Fruit fly (Drosophila melanogaster) whole organism, embryonic: ENCODE data around the gene Gr32a.
A peak's percentile ranks its signal among the peaks of the same experiment; 100 is the strongest.

ENCODE experiments used
- Blimp-1 ChIP-seq: fragments of 200-800 bp; sonication (Bioruptor generic); optimal IDR thresholded peaks from 3 replicates; lab custom pipeline; 2018; ENCODE audit warnings: missing biosample characterization, missing genetic modification characterization, mild to moderate bottlenecking, moderate library complexity, missing genetic modification reagents
- CG10366 ChIP-seq: fragments of 200-800 bp; sonication (Bioruptor generic); IDR thresholded peaks from 2 replicates; pipeline ENCODE4 v1.3.6; 2022; ENCODE audit warnings: missing biosample characterization, missing genetic modification characterization
- CG11398 ChIP-seq: fragments of 200-800 bp; sonication (Bioruptor generic); optimal IDR thresholded peaks from 2 replicates; lab custom pipeline; 2016; ENCODE audit warnings: missing biosample characterization, missing genetic modification characterization
- CG11723 ChIP-seq: fragments of 200-800 bp; sonication (Bioruptor generic); optimal IDR thresholded peaks from 2 replicates; lab custom pipeline; 2017; ENCODE audit warnings: missing biosample characterization, mild to moderate bottlenecking, missing genetic modification characterization
- CG1603 ChIP-seq: fragments of 200-800 bp; sonication (Bioruptor generic); optimal IDR thresholded peaks from 2 replicates; lab custom pipeline; 2019; ENCODE audit warnings: missing biosample characterization, mild to moderate bottlenecking, missing genetic modification characterization, moderate library complexity
- CG1647 ChIP-seq: fragments of 200-800 bp; sonication (Bioruptor generic); optimal IDR thresholded peaks from 3 replicates; lab custom pipeline; 2016; ENCODE audit warnings: missing biosample characterization, missing genetic modification characterization
- CG16779 ChIP-seq: fragments of 200-800 bp; sonication (Bioruptor generic); IDR thresholded peaks from 2 replicates; pipeline ENCODE4 v1.3.6; 2022; ENCODE audit warnings: missing biosample characterization, missing genetic modification characterization
- CG17802 ChIP-seq: fragments of 200-800 bp; sonication (Bioruptor generic); optimal IDR thresholded peaks from 2 replicates; lab custom pipeline; 2018; ENCODE audit warnings: missing biosample characterization, mild to moderate bottlenecking, missing genetic modification characterization, moderate library complexity
- CG30020 ChIP-seq: fragments of 200-800 bp; optimal IDR thresholded peaks from 2 replicates; lab custom pipeline; 2019; ENCODE audit warnings: missing biosample characterization, mild to moderate bottlenecking, missing genetic modification characterization, moderate library complexity
- CG3065 ChIP-seq: fragments of 200-800 bp; sonication (Bioruptor generic); optimal IDR thresholded peaks from 2 replicates; lab custom pipeline; 2016; ENCODE audit warnings: missing biosample characterization, missing genetic modification characterization
- CG3281 ChIP-seq: fragments of 200-800 bp; sonication (Bioruptor generic); optimal IDR thresholded peaks from 3 replicates; lab custom pipeline; 2017; ENCODE audit warnings: missing biosample characterization, mild to moderate bottlenecking, missing genetic modification characterization
- CG3407 ChIP-seq: fragments of 200-800 bp; sonication (Bioruptor generic); optimal IDR thresholded peaks from 2 replicates; lab custom pipeline; 2018; ENCODE audit warnings: missing biosample characterization, mild to moderate bottlenecking, missing genetic modification characterization
- CG43689 ChIP-seq: fragments of 200-800 bp; sonication (Bioruptor generic); IDR thresholded peaks from 2 replicates; pipeline ENCODE4 v1.3.6; 2022; ENCODE audit warnings: missing biosample characterization, missing genetic modification characterization
- CG4424 ChIP-seq: fragments of 200-800 bp; sonication (Bioruptor generic); optimal IDR thresholded peaks from 3 replicates; lab custom pipeline; 2016; ENCODE audit warnings: missing biosample characterization, missing genetic modification characterization
- CG4854 ChIP-seq: fragments of 200-800 bp; sonication (Bioruptor generic); optimal IDR thresholded peaks from 2 replicates; lab custom pipeline; 2016; ENCODE audit warnings: missing biosample characterization, missing genetic modification characterization, inconsistent platforms
- CG6654 ChIP-seq: fragments of 200-800 bp; sonication (Bioruptor generic); optimal IDR thresholded peaks from 2 replicates; lab custom pipeline; 2017; ENCODE audit warnings: missing biosample characterization, mild to moderate bottlenecking, missing genetic modification characterization
- CG7839 ChIP-seq: fragments of 200-800 bp; sonication (Bioruptor generic); optimal IDR thresholded peaks from 3 replicates; lab custom pipeline; 2018; ENCODE audit warnings: missing biosample characterization, mild to moderate bottlenecking, missing genetic modification characterization, moderate library complexity
- CG8359 ChIP-seq: fragments of 200-800 bp; sonication (Bioruptor generic); optimal IDR thresholded peaks from 2 replicates; lab custom pipeline; 2017; ENCODE audit warnings: missing biosample characterization, mild to moderate bottlenecking, missing genetic modification characterization, borderline replicate concordance
- CHES-1-like ChIP-seq: fragments of 200-800 bp; sonication (Bioruptor generic); optimal IDR thresholded peaks from 2 replicates; lab custom pipeline; 2016; ENCODE audit warnings: missing biosample characterization, missing genetic modification characterization
- CTCF ChIP-seq: fragments of 200-800 bp; sonication (Bioruptor generic); optimal IDR thresholded peaks from 2 replicates; lab custom pipeline; 2017; ENCODE audit warnings: missing biosample characterization, mild to moderate bottlenecking, missing genetic modification characterization, moderate library complexity
- Chrac-16 ChIP-seq: fragments of 200-800 bp; sonication (Bioruptor generic); optimal IDR thresholded peaks from 3 replicates; lab custom pipeline; 2016; ENCODE audit warnings: missing biosample characterization, missing genetic modification characterization
- Dek ChIP-seq: fragments of 200-800 bp; sonication (Bioruptor generic); optimal IDR thresholded peaks from 3 replicates; lab custom pipeline; 2019; ENCODE audit warnings: missing biosample characterization, mild to moderate bottlenecking, missing genetic modification characterization, moderate library complexity
- Fer3 ChIP-seq: fragments of 200-800 bp; sonication (Bioruptor generic); optimal IDR thresholded peaks from 2 replicates; lab custom pipeline; 2018; ENCODE audit warnings: missing biosample characterization, mild to moderate bottlenecking, missing genetic modification characterization, moderate library complexity
- HmgD ChIP-seq: fragments of 200-800 bp; sonication (Bioruptor generic); optimal IDR thresholded peaks from 3 replicates; lab custom pipeline; 2016; ENCODE audit warnings: missing biosample characterization, missing genetic modification characterization
- Lpt ChIP-seq: fragments of >200 bp; optimal IDR thresholded peaks from 2 replicates; lab custom pipeline; 2018; ENCODE audit warnings: missing biosample characterization, missing genetic modification characterization
- Nf-YB ChIP-seq: fragments of 200-800 bp; sonication (Bioruptor generic); optimal IDR thresholded peaks from 3 replicates; lab custom pipeline; 2019; ENCODE audit warnings: missing biosample characterization, mild to moderate bottlenecking, missing genetic modification characterization, moderate library complexity
- Oli ChIP-seq: fragments of 200-800 bp; sonication (Bioruptor generic); optimal IDR thresholded peaks from 2 replicates; lab custom pipeline; 2018; ENCODE audit warnings: missing biosample characterization, mild to moderate bottlenecking, missing genetic modification characterization, moderate library complexity
- Rfx ChIP-seq: fragments of 200-800 bp; sonication (Bioruptor generic); IDR thresholded peaks from 2 replicates; pipeline ENCODE4 v1.3.6; 2022; ENCODE audit warnings: missing biosample characterization, missing genetic modification characterization
- Six4 ChIP-seq: fragments of 200-800 bp; sonication (Bioruptor generic); optimal IDR thresholded peaks from 2 replicates; lab custom pipeline; 2016; ENCODE audit warnings: missing biosample characterization, missing genetic modification characterization
- ab ChIP-seq: fragments of 200-800 bp; sonication (Bioruptor generic); optimal IDR thresholded peaks from 2 replicates; lab custom pipeline; 2016; ENCODE audit warnings: missing biosample characterization, missing genetic modification characterization
- bowl ChIP-seq: fragments of 200-800 bp; sonication (Bioruptor generic); IDR thresholded peaks from 2 replicates; pipeline ENCODE4 v1.3.6; 2022; ENCODE audit warnings: missing biosample characterization, missing genetic modification characterization
- cato ChIP-seq: fragments of 200-800 bp; sonication (Bioruptor generic); optimal IDR thresholded peaks from 2 replicates; lab custom pipeline; 2016; ENCODE audit warnings: missing biosample characterization, missing genetic modification characterization, borderline replicate concordance
- caup ChIP-seq: fragments of 200-800 bp; sonication (Bioruptor generic); optimal IDR thresholded peaks from 3 replicates; lab custom pipeline; 2017; ENCODE audit warnings: missing biosample characterization, mild to moderate bottlenecking, missing genetic modification characterization, moderate library complexity; ENCODE audit not compliant: severe bottlenecking
- chif ChIP-seq, 2 experiments: fragments of 200-800 bp; sonication (Bioruptor generic); optimal IDR thresholded peaks; 3 replicates each; lab custom pipeline; 2016; ENCODE audit warnings: missing biosample characterization in 2 of 2, missing genetic modification characterization in 2 of 2
- ci ChIP-seq: fragments of 200-800 bp; sonication (Bioruptor generic); IDR thresholded peaks from 3 replicates; pipeline ENCODE4 v1.3.6; 2022; ENCODE audit warnings: missing biosample characterization, missing genetic modification characterization
- dan ChIP-seq: fragments of 200-800 bp; sonication (Bioruptor generic); IDR thresholded peaks from 2 replicates; pipeline ENCODE4 v1.3.6; 2022; ENCODE audit warnings: missing biosample characterization, missing genetic modification characterization
- emc ChIP-seq: fragments of 200-800 bp; sonication (Bioruptor generic); optimal IDR thresholded peaks from 2 replicates; lab custom pipeline; 2016; ENCODE audit warnings: missing biosample characterization, missing genetic modification characterization
- en ChIP-seq: fragments of 200-800 bp; sonication (Bioruptor generic); optimal IDR thresholded peaks from 2 replicates; lab custom pipeline; 2016; ENCODE audit warnings: missing biosample characterization, missing genetic modification characterization
- exex ChIP-seq: fragments of 200-800 bp; sonication (Bioruptor generic); optimal IDR thresholded peaks from 4 replicates; lab custom pipeline; 2018; ENCODE audit warnings: missing biosample characterization, mild to moderate bottlenecking, missing genetic modification characterization, moderate library complexity
- fd96Cb ChIP-seq: fragments of 200-800 bp; sonication (Bioruptor generic); optimal IDR thresholded peaks from 2 replicates; lab custom pipeline; 2018; ENCODE audit warnings: missing biosample characterization, mild to moderate bottlenecking, missing genetic modification characterization, moderate library complexity
- hb ChIP-seq: fragments of 200-800 bp; sonication (Bioruptor generic); IDR thresholded peaks from 3 replicates; pipeline ENCODE4 v1.3.6; 2022; ENCODE audit warnings: missing biosample characterization, missing genetic modification characterization; ENCODE audit not compliant: partially characterized antibody
- jigr1 ChIP-seq: fragments of 200-800 bp; sonication (Bioruptor generic); IDR thresholded peaks from 3 replicates; pipeline ENCODE4 v1.3.6; 2022; ENCODE audit warnings: missing biosample characterization, missing genetic modification characterization
- ken ChIP-seq: fragments of 200-800 bp; sonication (Bioruptor generic); IDR thresholded peaks from 3 replicates; pipeline ENCODE4 v1.3.6; 2022; ENCODE audit warnings: missing biosample characterization, missing genetic modification characterization
- lola ChIP-seq, 3 experiments: fragments of >200 bp in 2 of 3; fragments of 200-800 bp in 1 of 3; sonication (Bioruptor generic) in 1 of 3; optimal IDR thresholded peaks; 2 replicates each; lab custom pipeline; 2017 to 2019; ENCODE audit warnings: missing biosample characterization in 3 of 3, missing genetic modification characterization in 3 of 3, mild to moderate bottlenecking in 1 of 3, moderate library complexity in 1 of 3
- lov ChIP-seq, 2 experiments: fragments of 200-800 bp in 1 of 2; fragments of >200 bp in 1 of 2; sonication (Bioruptor generic) in 1 of 2; IDR thresholded peaks in 1 of 2; optimal IDR thresholded peaks in 1 of 2; 2 replicates in 1 of 2; 3 replicates in 1 of 2; pipeline versions ENCODE4 v1.3.6 to Lab custom; 2017 to 2022; ENCODE audit warnings: missing biosample characterization in 1 of 2, missing genetic modification characterization in 1 of 2
- row ChIP-seq: fragments of 200-800 bp; sonication (Bioruptor generic); IDR thresholded peaks from 3 replicates; pipeline ENCODE4 v1.3.6; 2022; ENCODE audit warnings: missing biosample characterization, missing genetic modification characterization
- run ChIP-seq: fragments of 200-800 bp; sonication (Bioruptor generic); optimal IDR thresholded peaks from 3 replicates; lab custom pipeline; 2018; ENCODE audit warnings: missing biosample characterization, mild to moderate bottlenecking, missing genetic modification characterization
- so ChIP-seq: fragments of 200-800 bp; sonication (Bioruptor generic); IDR thresholded peaks from 3 replicates; pipeline ENCODE4 v1.3.6; 2022; ENCODE audit warnings: missing biosample characterization, missing genetic modification characterization
- tgo ChIP-seq: fragments of 200-800 bp; sonication (Bioruptor generic); IDR thresholded peaks from 3 replicates; pipeline ENCODE4 v1.3.6; 2022; ENCODE audit warnings: missing biosample characterization, missing genetic modification characterization
- tio ChIP-seq: fragments of 200-800 bp; sonication (Bioruptor generic); optimal IDR thresholded peaks from 2 replicates; lab custom pipeline; 2017; ENCODE audit warnings: missing biosample characterization, missing genetic modification characterization, inconsistent platforms

Gr32a gene

dm6 chr2L:11106562-11106962 is 7.3 kb upstream of the Gr32a start, which contains the start of gene Reps (continued):
- peak; percentile 98 for TF ChIP-seq Oli
- TF ChIP-seq CG4854, result peak; percentile 97
- peak; percentile 97 for TF ChIP-seq CG11723 (GFP tag; lab: Kevin White, UChicago)
- peak; percentile 95 for TF ChIP-seq ab
- TF ChIP-seq Blimp-1 (GFP tag; lab: Kevin White, UChicago), result peak; percentile 97
- TF ChIP-seq run, result peak; percentile 93
- peak; percentile 90 for TF ChIP-seq CG30020 (tag; lab: Kevin White, UChicago)
- TF ChIP-seq CTCF (GFP tag; lab: Kevin White, UChicago), result peak; percentile 71
- TF ChIP-seq caup (GFP tag; lab: Kevin White, UChicago), result peak; percentile 98
- TF ChIP-seq lola (GFP tag; optimal IDR thresholded peaks at IDR 0.05; lab: Kevin White, UChicago), result peak in 1 of 3 experiments; percentile 99
- peak; percentile 97 for TF ChIP-seq bowl (GFP tag; lab: Robert Waterston, UW)
- TF ChIP-seq Dek (tag; lab: Kevin White, UChicago), result peak; percentile 97
- peak; percentile 99 for TF ChIP-seq Rfx (GFP tag; lab: Robert Waterston, UW)
- TF ChIP-seq CHES-1-like (GFP tag; lab: Kevin White, UChicago), result peak; percentile 96
- TF ChIP-seq jigr1 (GFP tag; lab: Robert Waterston, UW), result peak; percentile 98
- TF ChIP-seq CG17802 (tag; lab: Kevin White, UChicago), result peak; percentile 91
- no peak for TF ChIP-seq lov (optimal IDR thresholded peaks at IDR 0.05; lab: Kevin White, UChicago)
- TF ChIP-seq lov (GFP tag; IDR thresholded peaks at IDR 0.05; lab: Robert Waterston, UW), result peak; percentile 98
- peak; percentile 68; the same call in 2 of the 3 replicates for TF ChIP-seq hb (GFP tag; lab: Robert Waterston, UW)
- TF ChIP-seq CG1647 (GFP tag; lab: Kevin White, UChicago), result peak; percentile 98
- TF ChIP-seq tio (GFP tag; lab: Kevin White, UChicago), result peak; percentile 99
- peak; percentile 95 for TF ChIP-seq CG16779
- peak; percentile 87 for TF ChIP-seq exex (tag; lab: Kevin White, UChicago)
- peak; percentile 99 for TF ChIP-seq ci
- TF ChIP-seq row (GFP tag; lab: Robert Waterston, UW), result peak; percentile 99
- TF ChIP-seq so, result peak; percentile 99
- peak; percentile 95 for TF ChIP-seq en (GFP tag; lab: Kevin White, UChicago)
- peak; percentile 99 for TF ChIP-seq CG10366 (GFP tag; lab: Robert Waterston, UW)
- no peak for TF ChIP-seq Lpt (GFP tag; lab: Kevin White, UChicago)
- TF ChIP-seq chif (GFP tag; optimal IDR thresholded peaks at IDR 0.05; lab: Kevin White, UChicago), result peak; percentile 98 to 99
- peak; percentile 99 for TF ChIP-seq fd96Cb
- peak; percentile 99 for TF ChIP-seq Fer3 (tag; lab: Kevin White, UChicago)
- TF ChIP-seq CG43689, result peak; percentile 97
- TF ChIP-seq tgo (GFP tag; lab: Robert Waterston, UW), result peak; percentile 99
- peak; percentile 99 for TF ChIP-seq ken
- TF ChIP-seq CG3407 (GFP tag; lab: Kevin White, UChicago), result peak; percentile 96
- peak; percentile 98 for TF ChIP-seq CG1603 (tag; lab: Kevin White, UChicago)
- peak; percentile 98 for TF ChIP-seq dan (GFP tag; lab: Robert Waterston, UW)
- TF ChIP-seq Nf-YB, result peak; percentile 88
- TF ChIP-seq CG7839 (tag; lab: Kevin White, UChicago), result peak; percentile 99
- TF ChIP-seq HmgD (GFP tag; lab: Kevin White, UChicago), result peak; percentile 96
- TF ChIP-seq CG4424 (GFP tag; lab: Kevin White, UChicago), result peak; percentile 99
- peak; percentile 98 for TF ChIP-seq cato (GFP tag; lab: Kevin White, UChicago)
- peak; percentile 99 for TF ChIP-seq Chrac-16
- TF ChIP-seq emc (GFP tag; lab: Kevin White, UChicago), result peak; percentile 93
- TF ChIP-seq CG3065, result peak; percentile 98
- peak; percentile 94 for TF ChIP-seq CG8359 (GFP tag; lab: Kevin White, UChicago)
- TF ChIP-seq CG11398 (GFP tag; lab: Kevin White, UChicago), result peak; percentile 93
- peak; percentile 99 for TF ChIP-seq CG3281 (GFP tag; lab: Kevin White, UChicago)
- peak; percentile 98 for TF ChIP-seq Six4 (GFP tag; lab: Kevin White, UChicago)
- TF ChIP-seq CG6654 (GFP tag; lab: Kevin White, UChicago), result peak; percentile 93
